Fruit fly (Drosophila melanogaster) Kc167 (cell line): ENCODE data around the gene CG12708.

Experiments
- Myc ChIP-seq: fragments of >200 bp; optimal IDR thresholded peaks from 2 replicates; lab custom pipeline; 2017; ENCODE audit warnings: missing external identifiers
- Sin3A ChIP-seq: fragments of >200 bp; optimal IDR thresholded peaks from 2 replicates; lab custom pipeline; 2018; ENCODE audit warnings: missing external identifiers
- h ChIP-seq: fragments of >200 bp; optimal IDR thresholded peaks from 3 replicates; lab custom pipeline; 2018; ENCODE audit warnings: missing external identifiers
- insv ChIP-seq: fragments of >200 bp; optimal IDR thresholded peaks from 3 replicates; lab custom pipeline; 2018; ENCODE audit warnings: missing external identifiers
- psq ChIP-seq: fragments of >200 bp; optimal IDR thresholded peaks from 2 replicates; lab custom pipeline; 2017; ENCODE audit warnings: missing external identifiers
- ttk ChIP-seq: sonication (Bioruptor generic); optimal IDR thresholded peaks from 2 replicates; lab custom pipeline; 2017; ENCODE audit warnings: missing external identifiers

CG12708 gene

dm6 chrX:15675294-15675693, at the start of gene CG12708:
Gene CG12708 (plus strand): TSS chrX:15675476.
- TF ChIP-seq ttk (lab: Kevin White, UChicago) (no peak), insv (lab: Kevin White, UChicago) (no peak), psq (lab: Kevin White, UChicago) (no peak), Sin3A (no peak), Myc (lab: Kevin White, UChicago) (no peak), h (no peak)

- no peak for TF ChIP-seq psq (lab: Kevin White, UChicago)
- no peak for TF ChIP-seq Myc (lab: Kevin White, UChicago)
- no peak for TF ChIP-seq ttk (lab: Kevin White, UChicago)
- no peak for TF ChIP-seq Sin3A
- no peak for TF ChIP-seq h
- TF ChIP-seq insv (lab: Kevin White, UChicago): no peak
Observed at dm6 chrX:15626279-15626678, 49.0 kb upstream of the CG12708 start.

- no peak for TF ChIP-seq Sin3A
- TF ChIP-seq Myc (lab: Kevin White, UChicago): no peak
- no peak for TF ChIP-seq ttk (lab: Kevin White, UChicago)
- TF ChIP-seq insv (lab: Kevin White, UChicago): no peak
- TF ChIP-seq h: no peak
- TF ChIP-seq psq (lab: Kevin White, UChicago): no peak
Observed at dm6 chrX:15629962-15630361, 45.3 kb upstream of the CG12708 start.

- no peak for TF ChIP-seq ttk (lab: Kevin White, UChicago)
- TF ChIP-seq Myc (lab: Kevin White, UChicago): no peak
- TF ChIP-seq h: no peak
- no peak for TF ChIP-seq Sin3A
- TF ChIP-seq psq (lab: Kevin White, UChicago): no peak
- TF ChIP-seq insv (lab: Kevin White, UChicago): no peak
Observed at dm6 chrX:15630815-15631214, 44.5 kb upstream of the CG12708 start.

- no peak for TF ChIP-seq insv (lab: Kevin White, UChicago)
- TF ChIP-seq psq (lab: Kevin White, UChicago): no peak
- TF ChIP-seq h: no peak
- TF ChIP-seq ttk (lab: Kevin White, UChicago): no peak
- TF ChIP-seq Sin3A: no peak
- no peak for TF ChIP-seq Myc (lab: Kevin White, UChicago)
Observed at dm6 chrX:15631465-15631864, 43.8 kb upstream of the CG12708 start.

dm6 chrX:15632669-15633068, 42.6 kb upstream of the CG12708 start:
- TF ChIP-seq h (no peak), ttk (lab: Kevin White, UChicago) (no peak), Sin3A (no peak), psq (lab: Kevin White, UChicago) (no peak)

dm6 chrX:15633313-15633727, 42.0 kb upstream of the CG12708 start, which contains the start of gene sog:
Gene sog (minus strand): TSS chrX:15633434.
- TF ChIP-seq Myc (lab: Kevin White, UChicago) (no peak), Sin3A (no peak), h (no peak), ttk (lab: Kevin White, UChicago) (no peak), psq (lab: Kevin White, UChicago) (no peak), insv (lab: Kevin White, UChicago) (no peak)

dm6 chrX:15639017-15639416, 36.3 kb upstream of the CG12708 start:
- TF ChIP-seq ttk (lab: Kevin White, UChicago) (no peak), insv (lab: Kevin White, UChicago) (no peak), Sin3A (no peak), psq (lab: Kevin White, UChicago) (no peak), Myc (lab: Kevin White, UChicago) (no peak), h (no peak)

- no peak for TF ChIP-seq insv (lab: Kevin White, UChicago)
- TF ChIP-seq Myc (lab: Kevin White, UChicago): no peak
- TF ChIP-seq ttk (lab: Kevin White, UChicago): no peak
- TF ChIP-seq Sin3A: no peak
- TF ChIP-seq h: no peak
- TF ChIP-seq psq (lab: Kevin White, UChicago): no peak
Observed at dm6 chrX:15639929-15640328, 35.3 kb upstream of the CG12708 start.

dm6 chrX:15642056-15642455, 33.2 kb upstream of the CG12708 start:
- no peak for TF ChIP-seq ttk (lab: Kevin White, UChicago)
- no peak for TF ChIP-seq insv (lab: Kevin White, UChicago)
- TF ChIP-seq Myc (lab: Kevin White, UChicago): no peak
- no peak for TF ChIP-seq h
- no peak for TF ChIP-seq psq (lab: Kevin White, UChicago)
- no peak for TF ChIP-seq Sin3A

dm6 chrX:15643210-15643609, 32.1 kb upstream of the CG12708 start:
- no peak for TF ChIP-seq Myc (lab: Kevin White, UChicago)
- TF ChIP-seq Sin3A: no peak
- no peak for TF ChIP-seq ttk (lab: Kevin White, UChicago)
- no peak for TF ChIP-seq psq (lab: Kevin White, UChicago)
- TF ChIP-seq insv (lab: Kevin White, UChicago): no peak
- no peak for TF ChIP-seq h

dm6 chrX:15643922-15644321, 31.4 kb upstream of the CG12708 start, which contains the start of gene CG8117:
Gene CG8117 (plus strand): TSS chrX:15644222.
- TF ChIP-seq Sin3A (no peak), psq (lab: Kevin White, UChicago) (no peak), h (no peak)

- TF ChIP-seq h (no peak), insv (lab: Kevin White, UChicago) (no peak), ttk (lab: Kevin White, UChicago) (no peak), Myc (lab: Kevin White, UChicago) (no peak), psq (lab: Kevin White, UChicago) (no peak), Sin3A (no peak)
Observed at dm6 chrX:15646792-15647191, 28.5 kb upstream of the CG12708 start.
